Fruit fly (Drosophila melanogaster) whole organism, wandering third instar larva: ENCODE data around the gene RtGEF.

Source experiments
- Abd-B ChIP-seq: fragments of >200 bp; optimal IDR thresholded peaks from 2 replicates; lab custom pipeline; 2017; ENCODE audit warnings: missing biosample characterization, missing genetic modification characterization
- CG32264 ChIP-seq: fragments of 200-800 bp; sonication (Bioruptor generic); optimal IDR thresholded peaks from 2 replicates; lab custom pipeline; 2016; ENCODE audit warnings: missing biosample characterization, missing genetic modification characterization
- CG9705 ChIP-seq: fragments of 200-800 bp; sonication (Bioruptor generic); optimal IDR thresholded peaks from 2 replicates; lab custom pipeline; 2018; ENCODE audit warnings: missing biosample characterization, mild to moderate bottlenecking, missing genetic modification characterization
- CrebA ChIP-seq: fragments of 200-800 bp; sonication (Bioruptor generic); optimal IDR thresholded peaks from 2 replicates; lab custom pipeline; 2016; ENCODE audit warnings: missing biosample characterization, mild to moderate bottlenecking, missing genetic modification characterization, borderline replicate concordance
- Dfd ChIP-seq: fragments of >200 bp; optimal IDR thresholded peaks from 2 replicates; lab custom pipeline; 2017; ENCODE audit warnings: missing biosample characterization, missing genetic modification characterization
- Dif ChIP-seq: fragments of 200-275, 200-300 bp; sonication (Bioruptor generic); optimal IDR thresholded peaks from 2 replicates; lab custom pipeline; 2018; ENCODE audit warnings: missing biosample characterization, missing genetic modification characterization; ENCODE audit not compliant: partially characterized antibody
- HLH106 ChIP-seq: fragments of 200-800 bp; optimal IDR thresholded peaks from 3 replicates; lab custom pipeline; 2019; ENCODE audit warnings: missing biosample characterization, mild to moderate bottlenecking, missing genetic modification characterization, moderate library complexity
- Hnf4 ChIP-seq: fragments of 200-800 bp; sonication (Bioruptor generic); optimal IDR thresholded peaks from 2 replicates; lab custom pipeline; 2016; ENCODE audit warnings: missing biosample characterization, mild to moderate bottlenecking, missing genetic modification characterization
- Hr78 ChIP-seq: fragments of >200 bp; optimal IDR thresholded peaks from 2 replicates; lab custom pipeline; 2017; ENCODE audit warnings: missing biosample characterization, missing genetic modification characterization
- Hr83 ChIP-seq: fragments of 200-300 bp; sonication (Bioruptor generic); optimal IDR thresholded peaks from 2 replicates; lab custom pipeline; 2016; ENCODE audit warnings: missing biosample characterization, mild to moderate bottlenecking, missing genetic modification characterization, moderate library complexity; ENCODE audit not compliant: poor library complexity, severe bottlenecking
- Jra ChIP-seq: sonication (Bioruptor generic); optimal IDR thresholded peaks from 2 replicates; lab custom pipeline; 2016; ENCODE audit warnings: missing biosample characterization, missing genetic modification characterization
- Mio ChIP-seq: sonication (Bioruptor generic); optimal IDR thresholded peaks from 2 replicates; lab custom pipeline; 2016; ENCODE audit warnings: missing biosample characterization, missing genetic modification characterization
- Myc ChIP-seq: fragments of >200 bp; optimal IDR thresholded peaks from 2 replicates; lab custom pipeline; 2017
- N ChIP-seq: fragments of >200 bp; optimal IDR thresholded peaks from 2 replicates; lab custom pipeline; 2018; ENCODE audit warnings: missing biosample characterization, missing external identifiers, missing genetic modification characterization
- OdsH ChIP-seq: fragments of 200-800 bp; sonication (Bioruptor generic); optimal IDR thresholded peaks from 2 replicates; lab custom pipeline; 2016; ENCODE audit warnings: missing biosample characterization, mild to moderate bottlenecking, missing genetic modification characterization
- Rel ChIP-seq, 2 experiments: fragments of 200-800 bp; sonication (Bioruptor generic) in 1 of 2; optimal IDR thresholded peaks; 2 replicates in 1 of 2; 3 replicates in 1 of 2; lab custom pipeline; 2016 to 2019; ENCODE audit warnings: mild to moderate bottlenecking in 2 of 2, missing biosample characterization in 2 of 2, missing genetic modification characterization in 2 of 2, moderate library complexity in 1 of 2
- Sp1 ChIP-seq: fragments of 200-800 bp; sonication (Bioruptor generic); optimal IDR thresholded peaks from 3 replicates; lab custom pipeline; 2019; ENCODE audit warnings: missing biosample characterization, mild to moderate bottlenecking, missing genetic modification characterization, moderate library complexity
- Vsx2 ChIP-seq: fragments of 200-300, 225-300 bp; sonication (Bioruptor generic); optimal IDR thresholded peaks from 2 replicates; lab custom pipeline; 2018; ENCODE audit warnings: missing biosample characterization, missing genetic modification characterization; ENCODE audit not compliant: partially characterized antibody
- br ChIP-seq: fragments of 200-800 bp; sonication (Bioruptor generic); optimal IDR thresholded peaks from 2 replicates; lab custom pipeline; 2016; ENCODE audit warnings: missing biosample characterization, missing genetic modification characterization
- brk ChIP-seq: fragments of 200-800 bp; sonication (Bioruptor generic); optimal IDR thresholded peaks from 2 replicates; lab custom pipeline; 2016; ENCODE audit warnings: missing biosample characterization, mild to moderate bottlenecking, missing genetic modification characterization
- dl ChIP-seq, 2 experiments: fragments of 175-275, 200-275 bp in 1 of 2; fragments of 200-275 bp in 1 of 2; sonication (Bioruptor generic); optimal IDR thresholded peaks; lab custom pipeline; 2018; ENCODE audit warnings: mild to moderate bottlenecking in 2 of 2, missing biosample characterization in 2 of 2, missing genetic modification characterization in 2 of 2, moderate library complexity in 2 of 2; ENCODE audit not compliant: partially characterized antibody in 2 of 2, insufficient read depth in 1 of 2
- dmrt93B ChIP-seq: fragments of 200-800 bp; sonication (Bioruptor generic); optimal IDR thresholded peaks from 2 replicates; lab custom pipeline; 2018; ENCODE audit warnings: missing biosample characterization, mild to moderate bottlenecking, missing genetic modification characterization
- dsf ChIP-seq: sonication (Bioruptor generic); optimal IDR thresholded peaks from 2 replicates; lab custom pipeline; 2016; ENCODE audit warnings: missing biosample characterization, missing genetic modification characterization, borderline replicate concordance
- ey ChIP-seq: fragments of 200-800 bp; sonication (Bioruptor generic); optimal IDR thresholded peaks from 2 replicates; lab custom pipeline; 2016; ENCODE audit warnings: missing biosample characterization, missing genetic modification characterization
- foxo ChIP-seq, 2 experiments: fragments of 200-800 bp; sonication (Bioruptor generic); optimal IDR thresholded peaks; 2 replicates in 1 of 2; 3 replicates in 1 of 2; lab custom pipeline; 2016 to 2017; ENCODE audit warnings: missing biosample characterization in 2 of 2, missing genetic modification characterization in 2 of 2
- fru ChIP-seq: fragments of 200-800 bp; sonication (Bioruptor generic); optimal IDR thresholded peaks from 3 replicates; lab custom pipeline; 2016; ENCODE audit warnings: missing biosample characterization, mild to moderate bottlenecking, missing genetic modification characterization
- h ChIP-seq: fragments of 200-800 bp; sonication (Bioruptor generic); optimal IDR thresholded peaks from 3 replicates; lab custom pipeline; 2016; ENCODE audit warnings: missing biosample characterization, mild to moderate bottlenecking, missing genetic modification characterization
- jim ChIP-seq: fragments of 175-275, 200-325 bp; sonication (Bioruptor generic); optimal IDR thresholded peaks from 2 replicates; lab custom pipeline; 2016; ENCODE audit warnings: missing biosample characterization, mild to moderate bottlenecking, missing genetic modification characterization
- lola ChIP-seq: fragments of >200 bp; optimal IDR thresholded peaks from 2 replicates; lab custom pipeline; 2017; ENCODE audit warnings: missing biosample characterization, missing genetic modification characterization
- pan ChIP-seq: fragments of >200 bp; optimal IDR thresholded peaks from 2 replicates; lab custom pipeline; 2017
- psq ChIP-seq: fragments of 200-800 bp; sonication (Bioruptor generic); optimal IDR thresholded peaks from 3 replicates; lab custom pipeline; 2017; ENCODE audit warnings: missing biosample characterization, mild to moderate bottlenecking, missing genetic modification characterization, moderate library complexity
- rgr ChIP-seq: fragments of 200-800 bp; sonication (Bioruptor generic); optimal IDR thresholded peaks from 3 replicates; lab custom pipeline; 2016; ENCODE audit warnings: missing biosample characterization, mild to moderate bottlenecking, missing genetic modification characterization
- sage ChIP-seq: fragments of 200-800 bp; sonication (Bioruptor generic); optimal IDR thresholded peaks from 2 replicates; lab custom pipeline; 2016; ENCODE audit warnings: missing biosample characterization, mild to moderate bottlenecking, missing genetic modification characterization
- sv ChIP-seq: fragments of 200-800 bp; sonication (Bioruptor generic); optimal IDR thresholded peaks from 3 replicates; lab custom pipeline; 2016; ENCODE audit warnings: missing biosample characterization, missing genetic modification characterization
- tai ChIP-seq: sonication (Bioruptor generic); optimal IDR thresholded peaks from 2 replicates; lab custom pipeline; 2016; ENCODE audit warnings: missing biosample characterization, missing genetic modification characterization
- woc ChIP-seq: sonication (Bioruptor generic); optimal IDR thresholded peaks from 2 replicates; lab custom pipeline; 2016; ENCODE audit warnings: missing biosample characterization, mild to moderate bottlenecking, missing genetic modification characterization

RtGEF gene

DNA sequence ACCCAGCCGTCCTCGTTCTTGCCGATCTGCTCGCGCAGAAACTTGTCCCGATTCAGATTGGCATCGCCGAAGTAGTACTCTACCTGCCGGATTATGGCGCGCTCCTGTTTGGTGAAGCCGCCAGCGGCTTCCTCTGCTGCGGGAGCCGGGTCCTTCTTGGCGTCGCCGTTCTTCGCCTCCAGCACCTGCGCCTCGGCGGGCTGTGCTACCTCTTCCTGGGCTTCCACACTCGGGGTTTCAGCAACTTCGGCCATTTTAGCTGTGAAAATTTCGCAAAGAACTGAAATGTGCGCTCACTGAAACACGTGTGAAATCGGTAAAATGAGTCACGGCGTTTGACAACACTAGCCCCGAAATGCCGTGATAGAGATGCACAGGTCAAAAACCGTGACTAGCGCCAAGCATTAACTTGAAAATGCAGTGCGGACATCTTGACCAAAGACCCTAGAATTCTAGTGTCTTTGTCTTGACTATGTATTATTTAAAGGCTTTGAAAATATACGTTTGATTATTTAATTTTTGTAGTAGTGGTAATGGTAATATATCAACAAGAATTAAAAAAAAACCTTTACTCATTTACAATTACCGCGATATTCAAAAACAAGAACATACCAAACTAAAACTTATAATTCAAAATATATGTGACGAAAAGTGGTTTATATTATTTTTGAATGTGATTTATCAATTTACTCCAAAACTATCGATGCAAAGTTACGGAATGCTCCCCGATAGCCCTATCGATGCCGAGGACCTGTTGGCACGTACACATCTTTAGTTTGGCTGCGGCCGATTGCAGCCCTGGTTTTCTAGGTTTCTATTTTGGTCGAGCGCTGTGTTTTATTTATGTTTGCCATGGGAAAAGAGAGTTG lies at the start of gene RtGEF, which contains the start of gene La:
RtGEF (plus strand) TSS at position 764 of the 869 bp plus-strand sequence.
La (minus strand) TSS at position 342 of the 869 bp plus-strand sequence.
- TF ChIP-seq br (GFP tag; lab: Kevin White, UChicago): peak; percentile 35
- TF ChIP-seq Hr78: no peak
- no peak for TF ChIP-seq Sp1 (GFP tag; lab: Kevin White, UChicago)
- TF ChIP-seq Vsx2: no peak
- peak; percentile 20 for TF ChIP-seq CG9705 (GFP tag; lab: Kevin White, UChicago)
- no peak for TF ChIP-seq dsf (GFP tag; lab: Kevin White, UChicago)
- no peak for TF ChIP-seq Dif (GFP tag; lab: Kevin White, UChicago)
- TF ChIP-seq ey (GFP tag; lab: Kevin White, UChicago): peak; percentile 38
- peak; percentile 5 for TF ChIP-seq rgr (GFP tag; lab: Kevin White, UChicago)
- TF ChIP-seq Dfd (GFP tag; lab: Kevin White, UChicago): no peak
- peak; percentile 71 for TF ChIP-seq sv (GFP tag; lab: Kevin White, UChicago)
- peak in 1 of 2 experiments; percentile 63 for TF ChIP-seq foxo (GFP tag; optimal IDR thresholded peaks at IDR 0.05; lab: Kevin White, UChicago)
- no peak for TF ChIP-seq pan (lab: Kevin White, UChicago)
- TF ChIP-seq psq (GFP tag; lab: Kevin White, UChicago): peak; percentile 59
- TF ChIP-seq Jra (GFP tag; lab: Kevin White, UChicago): peak; percentile 64
- TF ChIP-seq OdsH (GFP tag; lab: Kevin White, UChicago): peak; percentile 51
- peak; percentile 86 for TF ChIP-seq Myc
- peak; percentile 78 for TF ChIP-seq Hr83 (GFP tag; lab: Kevin White, UChicago)
- TF ChIP-seq Mio: no peak
- TF ChIP-seq CG32264: peak; percentile 11
- TF ChIP-seq tai: no peak
- no peak for TF ChIP-seq Abd-B (GFP tag; lab: Kevin White, UChicago)
- no peak for TF ChIP-seq brk (GFP tag; lab: Kevin White, UChicago)
- TF ChIP-seq lola (GFP tag; lab: Kevin White, UChicago): no peak
- TF ChIP-seq sage: no peak
- TF ChIP-seq woc: peak; percentile 91
- TF ChIP-seq h (GFP tag; lab: Kevin White, UChicago): peak; percentile 53
- TF ChIP-seq fru (GFP tag; lab: Kevin White, UChicago): peak; percentile 48
- TF ChIP-seq Hnf4 (GFP tag; lab: Kevin White, UChicago): peak; percentile 7
- TF ChIP-seq jim (GFP tag; lab: Kevin White, UChicago): peak; percentile 6
- TF ChIP-seq dl (GFP tag; optimal IDR thresholded peaks at IDR 0.05; lab: Kevin White, UChicago; ENCODE audit: insufficient read depth in 1 of 2, partially characterized antibody in 2 of 2): no peak
- TF ChIP-seq N (GFP tag; lab: Kevin White, UChicago): no peak
- no peak for TF ChIP-seq CrebA (GFP tag; lab: Kevin White, UChicago)
- peak; percentile 45 for TF ChIP-seq HLH106 (tag; lab: Kevin White, UChicago)
- TF ChIP-seq dmrt93B (GFP tag; lab: Kevin White, UChicago): peak; percentile 37
- TF ChIP-seq, all 38 proteins: peak for 19

DNA sequence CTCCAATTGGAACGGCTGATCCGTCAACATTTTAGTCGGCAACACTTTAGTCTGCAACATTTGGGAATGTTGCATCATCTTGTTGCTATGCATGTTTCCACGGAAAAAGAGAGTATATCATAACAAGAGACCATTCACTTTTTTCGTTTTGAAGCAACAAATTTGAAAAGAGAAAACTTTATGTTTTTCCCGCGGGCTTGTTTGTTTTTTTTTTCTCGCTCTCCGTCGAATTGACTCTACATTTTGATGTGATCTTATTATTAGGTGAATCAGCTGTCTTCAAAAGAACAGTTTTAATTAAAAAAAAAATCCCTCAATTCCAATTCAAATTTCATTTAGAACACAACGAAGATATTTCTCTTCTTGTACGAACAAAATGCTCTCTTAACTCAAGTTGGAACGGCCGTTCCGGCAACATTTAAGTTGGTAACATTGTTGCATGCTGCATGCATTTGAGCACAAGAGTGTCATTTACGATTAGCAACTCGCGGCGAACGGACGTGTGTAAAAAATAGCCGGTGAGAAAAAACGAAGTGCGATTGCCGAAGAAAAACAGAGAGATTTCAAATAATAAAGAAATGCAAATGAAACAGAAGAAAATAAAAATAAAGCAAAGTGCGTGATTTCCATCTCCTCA lies 39.4 kb upstream of the RtGEF start, which contains the start of gene spir:
spir (plus strand) TSS at position 469 of the 637 bp plus-strand sequence.
- TF ChIP-seq Myc (no peak), Rel (GFP tag; optimal IDR thresholded peaks at IDR 0.05; lab: Kevin White, UChicago) (no peak), Rel (tag; optimal IDR thresholded peaks at IDR 0.05; lab: Kevin White, UChicago) (peak; percentile 6), CG9705 (GFP tag; lab: Kevin White, UChicago) (no peak), HLH106 (tag; lab: Kevin White, UChicago) (no peak), Mio (no peak), Hnf4 (GFP tag; lab: Kevin White, UChicago) (peak; percentile 21), brk (GFP tag; lab: Kevin White, UChicago) (peak; percentile 3), rgr (GFP tag; lab: Kevin White, UChicago) (peak; percentile 20), Vsx2 (peak; percentile 67), CG32264 (no peak), CrebA (GFP tag; lab: Kevin White, UChicago) (peak; percentile 35), Dif (GFP tag; lab: Kevin White, UChicago) (peak; percentile 43), woc (no peak), Sp1 (GFP tag; lab: Kevin White, UChicago) (no peak), Hr83 (GFP tag; lab: Kevin White, UChicago) (peak; percentile 65)
